Worm (Caenorhabditis elegans) whole organism, young adult: ENCODE data around the gene algn-13.

Experiments
- B0261.1 ChIP-seq: sonication (generic microtip); optimal IDR thresholded peaks from 2 replicates; lab custom pipeline; 2016; ENCODE audit warnings: mild to moderate bottlenecking, missing genetic modification characterization, moderate library complexity, missing compliant biosample characterization
- B0336.3 ChIP-seq: fragments of 200-800 bp; sonication (Bioruptor generic); IDR thresholded peaks from 2 replicates; pipeline ENCODE4 v1.3.6; 2022; ENCODE audit warnings: missing genetic modification characterization, missing compliant biosample characterization
- C06A6.2 ChIP-seq: fragments of 200-800 bp; sonication (Bioruptor generic); conservative IDR thresholded peaks from 2 replicates; pipeline ENCODE4 v1.3.6; 2022; ENCODE audit warnings: missing genetic modification characterization, missing compliant biosample characterization
- D2030.7 ChIP-seq: fragments of 200-800 bp; sonication (Bioruptor generic); IDR thresholded peaks from 2 replicates; pipeline ENCODE4 v1.3.6; 2022; ENCODE audit warnings: missing genetic modification reagents, missing genetic modification characterization, missing compliant biosample characterization
- F10E7.11 ChIP-seq: sonication (generic microtip); optimal IDR thresholded peaks from 2 replicates; lab custom pipeline; 2017; ENCODE audit warnings: mild to moderate bottlenecking, missing genetic modification characterization, moderate library complexity, missing compliant biosample characterization
- F22D6.2 ChIP-seq: sonication (generic microtip); optimal IDR thresholded peaks from 2 replicates; lab custom pipeline; 2016; ENCODE audit warnings: mild to moderate bottlenecking, missing genetic modification characterization, missing compliant biosample characterization
- F23B12.7 ChIP-seq: sonication (generic microtip); optimal IDR thresholded peaks from 2 replicates; lab custom pipeline; 2017; ENCODE audit warnings: missing genetic modification characterization, mild to moderate bottlenecking, missing compliant biosample characterization, antibody characterized with exemption, moderate library complexity; ENCODE audit not compliant: insufficient read depth
- F39B2.1 ChIP-seq: fragments of 200-800 bp; sonication (Bioruptor generic); IDR thresholded peaks from 2 replicates; pipeline ENCODE4 v1.3.6; 2022; ENCODE audit warnings: missing genetic modification reagents, missing genetic modification characterization, missing compliant biosample characterization
- T26A5.8 ChIP-seq: sonication (generic microtip); optimal IDR thresholded peaks from 2 replicates; lab custom pipeline; 2016; ENCODE audit warnings: missing genetic modification characterization, missing compliant biosample characterization
- Y53G8AR.9 ChIP-seq: fragments of 200-800 bp; sonication (Bioruptor generic); conservative IDR thresholded peaks from 2 replicates; pipeline ENCODE4 v1.3.6; 2022; ENCODE audit warnings: missing genetic modification reagents, missing genetic modification characterization, missing compliant biosample characterization
- Y79H2A.3 ChIP-seq: fragments of 200-800 bp; sonication (Bioruptor generic); conservative IDR thresholded peaks from 2 replicates; pipeline ENCODE4 v1.3.6; 2022; ENCODE audit warnings: missing genetic modification reagents, missing genetic modification characterization, missing compliant biosample characterization
- ZK185.1 ChIP-seq: sonication (generic microtip); optimal IDR thresholded peaks from 2 replicates; lab custom pipeline; 2016; ENCODE audit warnings: mild to moderate bottlenecking, missing genetic modification characterization, missing compliant biosample characterization; ENCODE audit not compliant: poor library complexity, severe bottlenecking
- ama-1 ChIP-seq, 3 experiments: fragments of 150-350 bp in 1 of 3; sonication (generic microtip) in 2 of 3; optimal IDR thresholded peaks; 2 replicates each; lab custom pipeline; 2014 to 2018; ENCODE audit warnings: missing biosample characterization in 2 of 3, missing genetic modification characterization in 2 of 3, missing genetic modification reagents in 2 of 3
- attf-3 ChIP-seq: fragments of 200-800 bp; sonication (Bioruptor generic); conservative IDR thresholded peaks from 2 replicates; pipeline ENCODE4 v1.3.6; 2022; ENCODE audit warnings: missing genetic modification reagents, missing genetic modification characterization, missing compliant biosample characterization
- bed-1 ChIP-seq: fragments of 200-800 bp; sonication (Bioruptor generic); IDR thresholded peaks from 2 replicates; pipeline ENCODE4 v1.3.6; 2022; ENCODE audit warnings: missing genetic modification reagents, missing genetic modification characterization, missing compliant biosample characterization
- cebp-2 ChIP-seq: fragments of 200-800 bp; sonication (Bioruptor generic); IDR thresholded peaks from 2 replicates; pipeline ENCODE4 v1.3.6; 2022; ENCODE audit warnings: missing genetic modification characterization, missing compliant biosample characterization
- ceh-27 ChIP-seq: fragments of 200-800 bp; sonication (Bioruptor generic); optimal IDR thresholded peaks from 2 replicates; lab custom pipeline; 2018; ENCODE audit warnings: mild to moderate bottlenecking, missing genetic modification characterization, moderate library complexity, missing compliant biosample characterization
- ceh-40 ChIP-seq: fragments of 200-800 bp; sonication (Bioruptor generic); IDR thresholded peaks from 2 replicates; pipeline ENCODE4 v1.3.6; 2022; ENCODE audit warnings: missing genetic modification characterization, missing compliant biosample characterization
- dox-1 ChIP-seq: fragments of 200-800 bp; sonication (Bioruptor generic); IDR thresholded peaks from 2 replicates; pipeline ENCODE4 v1.3.6; 2022; ENCODE audit warnings: missing genetic modification reagents, missing genetic modification characterization, missing compliant biosample characterization
- efl-1 ChIP-seq: fragments of 150-350 bp; optimal IDR thresholded peaks from 2 replicates; lab custom pipeline; 2014; ENCODE audit warnings: missing biosample characterization, missing genetic modification reagents, missing genetic modification characterization
- egrh-3 ChIP-seq: fragments of 200-800 bp; sonication (Bioruptor generic); IDR thresholded peaks from 2 replicates; pipeline ENCODE4 v1.3.6; 2022; ENCODE audit warnings: missing genetic modification reagents, missing genetic modification characterization, missing compliant biosample characterization
- ekl-4 ChIP-seq: fragments of 200-800 bp; sonication (Bioruptor generic); IDR thresholded peaks from 2 replicates; pipeline ENCODE4 v1.3.6; 2022; ENCODE audit warnings: missing genetic modification reagents, missing genetic modification characterization, missing compliant biosample characterization
- hlh-12 ChIP-seq: sonication (generic microtip); optimal IDR thresholded peaks from 2 replicates; lab custom pipeline; 2016; ENCODE audit warnings: missing genetic modification characterization, missing compliant biosample characterization
- hmg-1.2 ChIP-seq: fragments of 200-800 bp; sonication (Bioruptor generic); IDR thresholded peaks from 2 replicates; pipeline ENCODE4 v1.3.6; 2022; ENCODE audit warnings: missing genetic modification reagents, missing genetic modification characterization, missing compliant biosample characterization
- hmg-20 ChIP-seq: fragments of 200-800 bp; sonication (Bioruptor generic); IDR thresholded peaks from 2 replicates; pipeline ENCODE4 v1.3.6; 2022; ENCODE audit warnings: missing genetic modification reagents, missing genetic modification characterization, missing compliant biosample characterization
- hsf-1 ChIP-seq: fragments of 200-800 bp; sonication (Bioruptor generic); IDR thresholded peaks from 2 replicates; pipeline ENCODE4 v1.3.6; 2022; ENCODE audit warnings: missing genetic modification reagents, missing genetic modification characterization, missing compliant biosample characterization
- lin-26 ChIP-seq: fragments of 200-800 bp; sonication (Bioruptor generic); IDR thresholded peaks from 2 replicates; pipeline ENCODE4 v1.3.6; 2022; ENCODE audit warnings: missing genetic modification reagents, missing genetic modification characterization, missing compliant biosample characterization
- lin-40 ChIP-seq: sonication (generic microtip); optimal IDR thresholded peaks from 2 replicates; lab custom pipeline; 2016; ENCODE audit warnings: missing genetic modification characterization, mild to moderate bottlenecking, missing compliant biosample characterization, missing genotype, missing genetic modification reagents
- lin-54 ChIP-seq: fragments of 200-800 bp; sonication (Bioruptor generic); optimal IDR thresholded peaks from 2 replicates; lab custom pipeline; 2018; ENCODE audit warnings: mild to moderate bottlenecking, missing genetic modification characterization, missing compliant biosample characterization
- lsl-1 ChIP-seq: fragments of 200-800 bp; sonication (Bioruptor generic); optimal IDR thresholded peaks from 2 replicates; lab custom pipeline; 2018; ENCODE audit warnings: mild to moderate bottlenecking, missing genetic modification characterization, moderate library complexity, missing compliant biosample characterization
- madf-6 ChIP-seq: fragments of 200-800 bp; sonication (Bioruptor generic); IDR thresholded peaks from 2 replicates; pipeline ENCODE4 v1.3.6; 2022; ENCODE audit warnings: missing genetic modification reagents, missing genetic modification characterization, missing compliant biosample characterization
- mcd-1 ChIP-seq: fragments of 200-800 bp; sonication (Bioruptor generic); IDR thresholded peaks from 2 replicates; pipeline ENCODE4 v1.3.6; 2022; ENCODE audit warnings: missing genetic modification reagents, missing genetic modification characterization, missing compliant biosample characterization
- mel-28 ChIP-seq: sonication (generic microtip); optimal IDR thresholded peaks from 2 replicates; lab custom pipeline; 2016; ENCODE audit warnings: borderline replicate concordance, mild to moderate bottlenecking, missing genetic modification characterization, missing compliant biosample characterization
- nfya-1 ChIP-seq: sonication (generic microtip); optimal IDR thresholded peaks from 2 replicates; lab custom pipeline; 2017; ENCODE audit warnings: antibody characterized with exemption, missing compliant biosample characterization, missing genetic modification characterization, borderline replicate concordance; ENCODE audit not compliant: insufficient read depth
- nhr-80 ChIP-seq: sonication (generic microtip); optimal IDR thresholded peaks from 2 replicates; lab custom pipeline; 2016; ENCODE audit warnings: missing genetic modification characterization, missing compliant biosample characterization
- rpc-1 ChIP-seq, 2 experiments: fragments of 150-350 bp in 1 of 2; sonication (generic microtip) in 1 of 2; optimal IDR thresholded peaks; 2 replicates each; lab custom pipeline; 2014 to 2018; ENCODE audit warnings: missing biosample characterization in 1 of 2, missing genetic modification characterization in 1 of 2, missing genetic modification reagents in 1 of 2, missing genotype in 1 of 2
- sea-2 ChIP-seq: fragments of 200-800 bp; sonication (Bioruptor generic); IDR thresholded peaks from 2 replicates; pipeline ENCODE4 v1.3.6; 2022; ENCODE audit warnings: missing genetic modification characterization, missing compliant biosample characterization
- snpc-1.1 ChIP-seq: sonication (generic microtip); optimal IDR thresholded peaks from 2 replicates; lab custom pipeline; 2017; ENCODE audit warnings: missing genetic modification characterization, mild to moderate bottlenecking, missing compliant biosample characterization, antibody characterized with exemption, moderate library complexity, missing genotype, missing genetic modification reagents; ENCODE audit not compliant: insufficient read depth
- snpc-1.3 ChIP-seq: sonication (generic microtip); optimal IDR thresholded peaks from 2 replicates; lab custom pipeline; 2017; ENCODE audit warnings: missing genetic modification characterization, mild to moderate bottlenecking, missing compliant biosample characterization, antibody characterized with exemption, moderate library complexity, missing genotype, missing genetic modification reagents; ENCODE audit not compliant: insufficient read depth
- snpc-3.4 ChIP-seq: sonication (generic microtip); optimal IDR thresholded peaks from 2 replicates; lab custom pipeline; 2017; ENCODE audit warnings: missing genetic modification characterization, mild to moderate bottlenecking, missing compliant biosample characterization, antibody characterized with exemption, moderate library complexity, missing genotype, missing genetic modification reagents
- tbp1 ChIP-seq: fragments of 200-800 bp; sonication (Bioruptor generic); optimal IDR thresholded peaks from 2 replicates; lab custom pipeline; 2018; ENCODE audit warnings: mild to moderate bottlenecking, missing genetic modification characterization, missing compliant biosample characterization
- tbx-9 ChIP-seq: sonication (generic microtip); optimal IDR thresholded peaks from 2 replicates; lab custom pipeline; 2016; ENCODE audit warnings: borderline replicate concordance, missing genetic modification characterization, inconsistent platforms, missing compliant biosample characterization
- unc-62 ChIP-seq: fragments of 150-350 bp; optimal IDR thresholded peaks from 2 replicates; lab custom pipeline; 2014; ENCODE audit warnings: missing biosample characterization, missing genetic modification reagents, missing genetic modification characterization
- xnd-1 ChIP-seq: sonication (generic microtip); optimal IDR thresholded peaks from 2 replicates; lab custom pipeline; 2016; ENCODE audit warnings: missing genotype, missing genetic modification reagents, missing genetic modification characterization, missing compliant biosample characterization
- ztf-18 ChIP-seq: sonication (generic microtip); optimal IDR thresholded peaks from 2 replicates; lab custom pipeline; 2016; ENCODE audit warnings: missing genotype, mild to moderate bottlenecking, missing genetic modification characterization, missing compliant biosample characterization
- ztf-26 ChIP-seq: sonication (generic microtip); optimal IDR thresholded peaks from 2 replicates; lab custom pipeline; 2017; ENCODE audit warnings: missing genetic modification characterization, missing compliant biosample characterization
- ztf-3 ChIP-seq: fragments of 200-800 bp; sonication (Bioruptor generic); optimal IDR thresholded peaks from 2 replicates; lab custom pipeline; 2018; ENCODE audit warnings: mild to moderate bottlenecking, missing genetic modification characterization, missing compliant biosample characterization

The algn-13 gene

DNA sequence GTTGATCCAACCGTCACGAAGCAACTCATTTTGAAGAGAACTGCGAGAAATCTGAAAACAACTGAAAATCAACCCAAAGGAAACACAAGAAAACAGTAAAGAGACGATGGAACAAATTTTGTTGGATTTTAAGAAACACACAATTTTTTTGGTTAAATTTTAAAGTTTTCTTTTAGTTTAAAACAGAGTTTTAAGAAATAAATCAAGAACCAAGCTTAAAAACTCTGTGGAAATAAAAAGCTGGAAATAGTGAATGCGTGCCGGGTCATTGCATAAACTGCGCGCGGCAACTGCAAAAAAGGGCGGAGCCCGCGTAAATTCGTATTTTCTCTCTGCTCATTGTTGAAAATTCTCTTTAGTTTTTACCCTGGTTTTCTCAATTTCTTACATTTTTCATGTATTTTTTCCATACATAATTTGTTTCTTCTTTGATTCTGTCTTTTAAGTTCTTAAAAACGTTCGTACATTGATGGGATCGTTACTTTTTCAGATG, at the start of gene algn-13, which contains the start of gene R10D12.13 (continued):
- peak; percentile 69 for TF ChIP-seq lin-54
- TF ChIP-seq bed-1 (GFP tag; lab: Robert Waterston, UW), result no peak
- TF ChIP-seq hsf-1, result peak; percentile 49; the same call in 1 of the 2 replicates
- TF ChIP-seq lin-26 (GFP tag; lab: Robert Waterston, UW), result no peak
- TF ChIP-seq ceh-40 (GFP tag; lab: Robert Waterston, UW), result no peak
- TF ChIP-seq attf-3 (GFP tag; lab: Robert Waterston, UW), result 0 out of 2 replicates have a peak, but pooled peaks have one; percentile 21
- peak; percentile 82 for TF ChIP-seq snpc-1.1
- TF ChIP-seq ZK185.1, result peak; percentile 79
- TF ChIP-seq T26A5.8 (tag; lab: Kevin White, UChicago), result no peak
- TF ChIP-seq F23B12.7, result peak; percentile 31
- TF ChIP-seq Y79H2A.3 (GFP tag; lab: Robert Waterston, UW), result no peak
- TF ChIP-seq hmg-1.2, result peak; percentile 52
- no peak for TF ChIP-seq F39B2.1 (GFP tag; lab: Robert Waterston, UW)
- peak; percentile 77 for TF ChIP-seq dox-1
- peak; percentile 71 for TF ChIP-seq D2030.7
- no peak for TF ChIP-seq ztf-26
- no peak for TF ChIP-seq sea-2 (GFP tag; lab: Robert Waterston, UW)
- peak; percentile 85 for TF ChIP-seq snpc-1.3 (tag; lab: Kevin White, UChicago)
- TF ChIP-seq F22D6.2 (tag; lab: Kevin White, UChicago), result no peak
- TF ChIP-seq ama-1 (optimal IDR thresholded peaks at IDR 0.05; lab: Kevin White, UChicago), result no peak
- peak in 1 of 2 experiments; percentile 28 for TF ChIP-seq ama-1 (GFP tag; optimal IDR thresholded peaks at IDR 0.05; lab: Kevin White, UChicago)
- peak; percentile 17; the same call in 1 of the 2 replicates for TF ChIP-seq ekl-4 (GFP tag; lab: Robert Waterston, UW)
- 0 out of 2 replicates have a peak, but pooled peaks have one; percentile 7 for TF ChIP-seq hmg-20
- TF ChIP-seq B0261.1 (tag; lab: Kevin White, UChicago), result no peak
- peak; percentile 68 for TF ChIP-seq B0336.3 (GFP tag; lab: Robert Waterston, UW)
- TF ChIP-seq Y53G8AR.9 (GFP tag; lab: Robert Waterston, UW), result no peak
- peak; percentile 52 for TF ChIP-seq lsl-1
- no peak for TF ChIP-seq ztf-3 (GFP tag; lab: Kevin White, UChicago)
- TF ChIP-seq tbx-9 (tag; lab: Kevin White, UChicago), result no peak
- TF ChIP-seq tbp1, result peak; percentile 54

DNA sequence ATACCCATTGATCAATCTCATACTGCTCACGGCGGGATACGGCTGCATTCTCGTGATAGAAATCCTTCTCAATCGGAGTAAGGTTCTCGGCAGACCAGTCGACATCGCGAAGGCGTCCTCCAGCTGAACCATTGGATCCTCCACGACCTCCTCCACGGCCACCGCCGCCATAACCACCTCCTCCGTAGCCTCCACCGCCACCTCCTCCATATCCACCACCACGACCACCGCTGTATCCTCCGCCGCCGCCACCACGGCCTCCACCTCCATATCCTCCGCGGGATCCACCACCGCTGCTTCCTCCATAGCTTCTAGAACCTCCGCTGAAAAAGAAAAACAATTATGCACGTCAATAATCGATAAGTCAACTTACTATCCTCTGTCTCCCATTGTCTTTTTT, 49.6 kb upstream of the algn-13 start:
- no peak for TF ChIP-seq hlh-12
- no peak for TF ChIP-seq dox-1
- 0 out of 2 replicates have a peak, but pooled peaks have one; percentile 20 for TF ChIP-seq hmg-1.2
- no peak for TF ChIP-seq sea-2 (GFP tag; lab: Robert Waterston, UW)
- no peak for TF ChIP-seq efl-1 (GFP tag; lab: Kevin White, UChicago)
- no peak for TF ChIP-seq ztf-3 (GFP tag; lab: Kevin White, UChicago)
- no peak for TF ChIP-seq unc-62 (GFP tag; lab: Kevin White, UChicago)
- no peak for TF ChIP-seq ceh-27
- TF ChIP-seq rpc-1 (optimal IDR thresholded peaks at IDR 0.05; lab: Kevin White, UChicago), result no peak
- TF ChIP-seq rpc-1 (tag; optimal IDR thresholded peaks at IDR 0.05; lab: Kevin White, UChicago), result no peak
- TF ChIP-seq T26A5.8 (tag; lab: Kevin White, UChicago), result no peak
- 0 out of 2 replicates have a peak, but pooled peaks have one; percentile 13 for TF ChIP-seq cebp-2 (GFP tag; lab: Robert Waterston, UW)
- no peak for TF ChIP-seq C06A6.2
- no peak for TF ChIP-seq F10E7.11
- TF ChIP-seq mcd-1, result peak; percentile 40; the same call in 1 of the 2 replicates
- TF ChIP-seq xnd-1 (tag; lab: Kevin White, UChicago), result no peak
- no peak for TF ChIP-seq mel-28 (tag; lab: Kevin White, UChicago)
- peak; percentile 19; the same call in 1 of the 2 replicates for TF ChIP-seq madf-6
- no peak for TF ChIP-seq lin-40 (tag; lab: Kevin White, UChicago)
- no peak for TF ChIP-seq nfya-1 (tag; lab: Kevin White, UChicago)
- TF ChIP-seq ztf-18 (tag; lab: Kevin White, UChicago), result no peak
- TF ChIP-seq egrh-3 (GFP tag; lab: Robert Waterston, UW), result peak; percentile 91
- no peak for TF ChIP-seq snpc-3.4 (tag; lab: Kevin White, UChicago)
- no peak for TF ChIP-seq ekl-4 (GFP tag; lab: Robert Waterston, UW)
- no peak for TF ChIP-seq nhr-80 (tag; lab: Kevin White, UChicago)
- TF ChIP-seq F22D6.2 (tag; lab: Kevin White, UChicago), result no peak
